Worm (Caenorhabditis elegans): Measurements from ENCODE around the gene C25F9.2.

Gene C25F9.2

ce11 chrV:19394750-19395149, 26.5 kb upstream of the C25F9.2 start, which contains the start of gene C25F9.8:
C25F9.8 (plus strand) TSS chrV:19395050.
- no peak for TF ChIP-seq fkh-10 (GFP tag; optimal IDR thresholded peaks at IDR 0.05)
- no peak for TF ChIP-seq sea-2 (GFP tag; optimal IDR thresholded peaks at IDR 0.05)
- TF ChIP-seq snpc-4 (tag; optimal IDR thresholded peaks at IDR 0.05), result no peak

- no peak for TF ChIP-seq unc-39 (tag; optimal IDR thresholded peaks at IDR 0.05)
- no peak for TF ChIP-seq fkh-2 (tag; optimal IDR thresholded peaks at IDR 0.05)
- no peak for TF ChIP-seq ztf-11 (tag; optimal IDR thresholded peaks at IDR 0.05)
- TF ChIP-seq lin-15B (tag; optimal IDR thresholded peaks at IDR 0.05), result no peak
- TF ChIP-seq pha-4 (tag; optimal IDR thresholded peaks at IDR 0.05), result no peak
- no peak for TF ChIP-seq nhr-28 (tag; optimal IDR thresholded peaks at IDR 0.05)
- no peak for TF ChIP-seq elt-1 (tag; optimal IDR thresholded peaks at IDR 0.05)
- TF ChIP-seq nhr-76 (tag; optimal IDR thresholded peaks at IDR 0.05), result no peak
These were observed 24.5 kb upstream of the C25F9.2 start for ce11 chrV:19396576-19397313.

- TF ChIP-seq R02D3.7 (tag; optimal IDR thresholded peaks at IDR 0.05), result no peak
- TF ChIP-seq elt-1 (tag; optimal IDR thresholded peaks at IDR 0.05), result no peak
- no peak for TF ChIP-seq nhr-25 (tag; optimal IDR thresholded peaks at IDR 0.05)
- no peak for TF ChIP-seq sea-2 (GFP tag; optimal IDR thresholded peaks at IDR 0.05)
- TF ChIP-seq aly-2 (tag; optimal IDR thresholded peaks at IDR 0.05), result no peak
- TF ChIP-seq daf-12 (tag; optimal IDR thresholded peaks at IDR 0.05), result no peak
- TF ChIP-seq ceh-9 (tag; optimal IDR thresholded peaks at IDR 0.05), result no peak
- TF ChIP-seq ztf-11 (tag; optimal IDR thresholded peaks at IDR 0.05), result no peak
- no peak for TF ChIP-seq lin-15B (tag; optimal IDR thresholded peaks at IDR 0.05)
- TF ChIP-seq fkh-2 (tag; optimal IDR thresholded peaks at IDR 0.05), result no peak
- no peak for TF ChIP-seq nhr-23 (tag; optimal IDR thresholded peaks at IDR 0.05)
- no peak for TF ChIP-seq nfya-1 (tag; optimal IDR thresholded peaks at IDR 0.05; ENCODE audit: insufficient read depth)
- no peak for TF ChIP-seq unc-62 (GFP tag; optimal IDR thresholded peaks at IDR 0.05)
- TF ChIP-seq unc-39 (tag; optimal IDR thresholded peaks at IDR 0.05), result no peak
- TF ChIP-seq nhr-43 (tag; optimal IDR thresholded peaks at IDR 0.05; ENCODE audit: poor library complexity, severe bottlenecking), result no peak
- no peak for TF ChIP-seq egl-27 (tag; optimal IDR thresholded peaks at IDR 0.05)
These were observed 22.9 kb upstream of the C25F9.2 start for ce11 chrV:19398396-19398795.

- TF ChIP-seq jun-1 (tag; optimal IDR thresholded peaks at IDR 0.05), result no peak
- TF ChIP-seq tbx-2 (tag; optimal IDR thresholded peaks at IDR 0.05), result no peak
- TF ChIP-seq hmg-11 (tag; optimal IDR thresholded peaks at IDR 0.05), result no peak
- TF ChIP-seq lin-15B (tag; optimal IDR thresholded peaks at IDR 0.05), result no peak
- TF ChIP-seq sea-2 (GFP tag; optimal IDR thresholded peaks at IDR 0.05), result no peak
- TF ChIP-seq nfya-1 (tag; optimal IDR thresholded peaks at IDR 0.05; ENCODE audit: insufficient read depth), result no peak
These were observed 22.4 kb upstream of the C25F9.2 start, which contains the start of gene C25F9.13 for ce11 chrV:19398882-19399281. C25F9.13 (minus strand) TSS chrV:19398982.

ce11 chrV:19399282-19399681, 22.0 kb upstream of the C25F9.2 start:
- TF ChIP-seq elt-2 (tag; optimal IDR thresholded peaks at IDR 0.05), result peak; percentile 4

- TF ChIP-seq aly-2 (tag; optimal IDR thresholded peaks at IDR 0.05) (no peak), sea-2 (GFP tag; optimal IDR thresholded peaks at IDR 0.05) (no peak), nhr-77 (tag; optimal IDR thresholded peaks at IDR 0.05) (no peak), jun-1 (tag; optimal IDR thresholded peaks at IDR 0.05) (no peak), unc-62 (GFP tag; optimal IDR thresholded peaks at IDR 0.05) (no peak), fkh-10 (GFP tag; optimal IDR thresholded peaks at IDR 0.05) (no peak), ZK546.5 (tag; optimal IDR thresholded peaks at IDR 0.05) (no peak), ceh-28 (tag; optimal IDR thresholded peaks at IDR 0.05) (no peak), snpc-4 (tag; optimal IDR thresholded peaks at IDR 0.05) (no peak), nhr-23 (tag; optimal IDR thresholded peaks at IDR 0.05) (no peak), pha-4 (tag; optimal IDR thresholded peaks at IDR 0.05) (no peak), nfya-1 (tag; optimal IDR thresholded peaks at IDR 0.05; ENCODE audit: insufficient read depth) (no peak), R02D3.7 (tag; optimal IDR thresholded peaks at IDR 0.05) (no peak)
These were observed 20.7 kb upstream of the C25F9.2 start, which contains the start of gene srw-86 for ce11 chrV:19400619-19401018. srw-86 (minus strand) TSS chrV:19400719.

Measured in whole organism, L3 larva.